Fruit fly (Drosophila melanogaster): ENCODE measurements around the gene crp.

The crp gene

dm6 chr2L:16299466-16300311 lies 12.2 kb upstream of the crp start, which contains the start of the genes heix and CG17328 (continued):
- peak; percentile 37 for TF ChIP-seq mirr (GFP tag; optimal IDR thresholded peaks at IDR 0.05)
- peak; percentile 67 for TF ChIP-seq ftz-f1 (GFP tag; optimal IDR thresholded peaks at IDR 0.05)
- TF ChIP-seq CG18619 (GFP tag; optimal IDR thresholded peaks at IDR 0.05) = peak; percentile 70
- TF ChIP-seq CG4360 (GFP tag; IDR thresholded peaks at IDR 0.05) = no peak
- TF ChIP-seq C15 (GFP tag; IDR thresholded peaks at IDR 0.05) = 0 out of 3 replicates have a peak, but pooled peaks have one; percentile 15
- TF ChIP-seq wek (GFP tag; optimal IDR thresholded peaks at IDR 0.05) = no peak
- TF ChIP-seq CG8359 (GFP tag; optimal IDR thresholded peaks at IDR 0.05; ENCODE audit: borderline replicate concordance) = no peak
- TF ChIP-seq CG2712 (tag; optimal IDR thresholded peaks at IDR 0.05) = peak; percentile 74

dm6 chr2L:16293703-16294233 lies 6.2 kb upstream of the crp start, which contains the start of gene Cyp303a1:
Gene Cyp303a1 (plus strand): TSS chr2L:16294183.
- TF ChIP-seq CG6791 (GFP tag; IDR thresholded peaks at IDR 0.05; ENCODE audit: partially characterized antibody) (peak; percentile 66; the same call in 1 of the 3 replicates), CG7786 (GFP tag; optimal IDR thresholded peaks at IDR 0.05) (no peak), CG14860 (GFP tag; IDR thresholded peaks at IDR 0.05; ENCODE audit: partially characterized antibody) (peak; percentile 42; the same call in 2 of the 3 replicates), CG16813 (GFP tag; IDR thresholded peaks at IDR 0.05; ENCODE audit: partially characterized antibody) (peak; percentile 58), CG3995 (GFP tag; optimal IDR thresholded peaks at IDR 0.05) (no peak), CG7963 (GFP tag; IDR thresholded peaks at IDR 0.05; ENCODE audit: partially characterized antibody) (0 out of 3 replicates have a peak, but pooled peaks have one; percentile 53), cad (GFP tag; optimal IDR thresholded peaks at IDR 0.05) (no peak), HLH4C (GFP tag; IDR thresholded peaks at IDR 0.05; ENCODE audit: partially characterized antibody) (peak; percentile 64; the same call in 2 of the 3 replicates), CG17385 (GFP tag; optimal IDR thresholded peaks at IDR 0.05) (no peak), CG12391 (tag; optimal IDR thresholded peaks at IDR 0.05) (no peak), bbx (GFP tag; IDR thresholded peaks at IDR 0.05; ENCODE audit: partially characterized antibody) (peak; percentile 28; the same call in 1 of the 2 replicates), Scr (GFP tag; IDR thresholded peaks at IDR 0.05; ENCODE audit: partially characterized antibody) (0 out of 2 replicates have a peak, but pooled peaks have one; percentile 23), tna (GFP tag; IDR thresholded peaks at IDR 0.05; ENCODE audit: partially characterized antibody) (no peak)

- no peak for TF ChIP-seq Ptx1 (GFP tag; IDR thresholded peaks at IDR 0.05)
- peak; percentile 3 for TF ChIP-seq Med (GFP tag)
- no peak for TF ChIP-seq pfk (GFP tag; optimal IDR thresholded peaks at IDR 0.05)
- no peak for TF ChIP-seq Myb (GFP tag; optimal IDR thresholded peaks at IDR 0.05)
Observed at dm6 chr2L:16292975-16293501, 5.5 kb upstream of the crp start, which contains the start of gene CG13258. Gene CG13258 (minus strand): TSS chr2L:16293025.

dm6 chr2L:16290984-16291383 lies 3.5 kb upstream of the crp start, which contains the start of gene CG17329:
Gene CG17329 (plus strand): TSS chr2L:16291284.
- TF ChIP-seq Aef1 (GFP tag; IDR thresholded peaks at IDR 0.05) = no peak
- TF ChIP-seq sens (GFP tag) = peak; percentile 2
- no peak for TF ChIP-seq CG18476 (GFP tag; optimal IDR thresholded peaks at IDR 0.05)
- TF ChIP-seq CG3995 (GFP tag; optimal IDR thresholded peaks at IDR 0.05) = no peak

dm6 chr2L:16288393-16288731 lies 832 bp upstream of the crp start:
- TF ChIP-seq YL-1 (GFP tag; optimal IDR thresholded peaks at IDR 0.05) (peak; percentile 32), MESR4 (GFP tag; optimal IDR thresholded peaks at IDR 0.05) (peak; percentile 88), CG7271 (tag; optimal IDR thresholded peaks at IDR 0.05) (no peak), klu (GFP tag; IDR thresholded peaks at IDR 0.05) (no peak), CG7963 (GFP tag; IDR thresholded peaks at IDR 0.05; ENCODE audit: partially characterized antibody) (no peak), CG10209 (GFP tag; optimal IDR thresholded peaks at IDR 0.05) (no peak), Spps (tag; optimal IDR thresholded peaks at IDR 0.05) (no peak), CG3995 (GFP tag; optimal IDR thresholded peaks at IDR 0.05) (no peak), CG4617 (GFP tag; optimal IDR thresholded peaks at IDR 0.05; ENCODE audit: borderline replicate concordance) (peak; percentile 86), CG12659 (GFP tag; optimal IDR thresholded peaks at IDR 0.05) (peak; percentile 33), Fer2 (tag; optimal IDR thresholded peaks at IDR 0.05) (no peak), H2.0 (GFP tag; IDR thresholded peaks at IDR 0.05) (no peak), Hsf (GFP tag; optimal IDR thresholded peaks at IDR 0.05) (no peak), CG17385 (GFP tag; optimal IDR thresholded peaks at IDR 0.05) (peak; percentile 71)

Measured in whole organism, embryonic.